Worm (Caenorhabditis elegans) whole organism, L1 larva: ENCODE results near the gene cutl-4.

Experiments used
- fos-1 ChIP-seq: fragments of 150-350 bp; optimal IDR thresholded peaks from 2 replicates; lab custom pipeline; 2014; ENCODE audit warnings: missing biosample characterization, missing genetic modification characterization
- unc-86 ChIP-seq: sonication (generic microtip); optimal IDR thresholded peaks from 2 replicates; lab custom pipeline; 2016; ENCODE audit warnings: missing genetic modification characterization, missing compliant biosample characterization

DNA sequence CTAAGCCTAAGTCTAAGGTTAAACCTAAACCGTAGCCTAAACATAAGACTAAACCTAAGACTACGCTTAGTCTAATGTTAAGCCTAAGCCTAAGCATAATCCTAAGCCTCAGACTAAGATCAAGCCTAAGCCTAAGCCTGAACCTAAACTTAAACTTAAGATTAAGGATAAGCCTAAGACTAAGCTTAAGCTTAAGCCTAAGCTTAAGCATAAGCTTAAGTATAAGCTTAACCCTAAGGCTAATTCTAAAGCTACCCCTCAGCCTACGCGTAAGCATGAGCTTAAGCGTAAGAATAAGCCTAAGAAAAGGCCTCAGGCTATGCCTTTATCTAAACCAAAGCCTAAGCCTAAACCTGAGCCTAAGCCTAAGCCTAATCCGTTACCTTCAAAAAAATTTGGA, 11.4 kb downstream of the cutl-4 start:
- no peak for TF ChIP-seq fos-1 (tag; lab: Kevin White, UChicago)
- TF ChIP-seq unc-86 (tag; lab: Kevin White, UChicago): no peak
